Fruit fly (Drosophila melanogaster): ENCODE measurements around the gene lft.

lft gene

DNA sequence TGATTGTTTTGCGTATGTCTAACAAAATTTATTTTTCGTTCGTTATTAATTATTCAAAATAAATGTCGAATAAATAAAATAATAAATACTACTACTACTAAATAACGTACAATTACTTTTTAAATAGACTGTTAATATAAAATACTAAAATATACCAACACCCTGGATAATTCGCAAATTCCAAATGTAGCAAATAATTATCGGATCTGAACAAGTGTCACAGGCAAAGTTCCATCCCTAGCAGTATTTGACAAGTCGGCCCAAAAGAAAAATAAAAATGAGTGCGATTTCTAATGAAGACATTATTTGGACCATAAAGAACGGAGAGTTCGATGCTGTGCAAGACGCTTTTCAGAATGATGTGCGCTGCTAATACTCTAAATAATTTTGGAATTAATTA lies 22.9 kb upstream of the lft start, which contains the start of gene CG31715 (continued):
- TF ChIP-seq chif (GFP tag; optimal IDR thresholded peaks at IDR 0.05) = no peak
- no peak for TF ChIP-seq Taf1 (GFP tag; IDR thresholded peaks at IDR 0.05)
- TF ChIP-seq Fer2 (tag; optimal IDR thresholded peaks at IDR 0.05) = no peak
- TF ChIP-seq gro (GFP tag; optimal IDR thresholded peaks at IDR 0.05) = no peak
- peak; percentile 14 for TF ChIP-seq CG10267 (tag; optimal IDR thresholded peaks at IDR 0.05)
- no peak for TF ChIP-seq emc (GFP tag; optimal IDR thresholded peaks at IDR 0.05)
- TF ChIP-seq Rx (GFP tag; IDR thresholded peaks at IDR 0.05) = no peak
- no peak for TF ChIP-seq Doc2 (GFP tag; IDR thresholded peaks at IDR 0.05)
- TF ChIP-seq H15 (GFP tag; IDR thresholded peaks at IDR 0.05) = no peak
- TF ChIP-seq D19B (GFP tag; optimal IDR thresholded peaks at IDR 0.05) = no peak
- TF ChIP-seq ap (GFP tag; IDR thresholded peaks at IDR 0.05) = no peak
- no peak for TF ChIP-seq ase (GFP tag; IDR thresholded peaks at IDR 0.05)
- no peak for TF ChIP-seq Max (GFP tag; optimal IDR thresholded peaks at IDR 0.05)
- TF ChIP-seq kay (GFP tag; optimal IDR thresholded peaks at IDR 0.05) = no peak
- TF ChIP-seq Spps (tag; optimal IDR thresholded peaks at IDR 0.05) = no peak
- TF ChIP-seq run (tag; optimal IDR thresholded peaks at IDR 0.05) = no peak
- no peak for TF ChIP-seq Ada2b (GFP tag; IDR thresholded peaks at IDR 0.05)
- TF ChIP-seq Fer1 (GFP tag; optimal IDR thresholded peaks at IDR 0.05) = no peak
- no peak for TF ChIP-seq CG4617 (GFP tag; optimal IDR thresholded peaks at IDR 0.05; ENCODE audit: borderline replicate concordance)
- TF ChIP-seq Mrtf (GFP tag; IDR thresholded peaks at IDR 0.05) = no peak
- no peak for TF ChIP-seq CG10321 (GFP tag; IDR thresholded peaks at IDR 0.05)
- no peak for TF ChIP-seq eyg (GFP tag; optimal IDR thresholded peaks at IDR 0.05)
- no peak for TF ChIP-seq CG8765 (GFP tag; IDR thresholded peaks at IDR 0.05)
- TF ChIP-seq CG9215 (GFP tag; IDR thresholded peaks at IDR 0.05) = no peak
- no peak for TF ChIP-seq CG4360 (GFP tag; IDR thresholded peaks at IDR 0.05)
- TF ChIP-seq CG12219 (GFP tag; optimal IDR thresholded peaks at IDR 0.05) = no peak
- TF ChIP-seq Lim3 (GFP tag; IDR thresholded peaks at IDR 0.05) = no peak
- peak; percentile 72 for TF ChIP-seq CG34224 (GFP tag; IDR thresholded peaks at IDR 0.05; ENCODE audit: partially characterized antibody)
- TF ChIP-seq hbn (GFP tag; IDR thresholded peaks at IDR 0.05; ENCODE audit: partially characterized antibody) = peak; percentile 42; the same call in 1 of the 2 replicates
- TF ChIP-seq CG8388 (GFP tag; optimal IDR thresholded peaks at IDR 0.05) = peak; percentile 99
- TF ChIP-seq Hsf (GFP tag; optimal IDR thresholded peaks at IDR 0.05) = no peak
- peak; percentile 16 for TF ChIP-seq CG17829 (tag; optimal IDR thresholded peaks at IDR 0.05)
- no peak for TF ChIP-seq CG12744 (GFP tag; optimal IDR thresholded peaks at IDR 0.05)
- TF ChIP-seq Lhr (GFP tag; optimal IDR thresholded peaks at IDR 0.05) = no peak
- no peak for TF ChIP-seq CG17385 (GFP tag; optimal IDR thresholded peaks at IDR 0.05)
- TF ChIP-seq Chrac-16 (GFP tag; optimal IDR thresholded peaks at IDR 0.05) = no peak
- peak; percentile 35 for TF ChIP-seq CG1603 (tag; optimal IDR thresholded peaks at IDR 0.05)
- TF ChIP-seq CG15269 (tag; optimal IDR thresholded peaks at IDR 0.05) = no peak
- TF ChIP-seq CG11696 (GFP tag; IDR thresholded peaks at IDR 0.05) = no peak
- TF ChIP-seq Optix (GFP tag; IDR thresholded peaks at IDR 0.05) = no peak
- TF ChIP-seq CG6254 (GFP tag; optimal IDR thresholded peaks at IDR 0.05) = no peak

DNA sequence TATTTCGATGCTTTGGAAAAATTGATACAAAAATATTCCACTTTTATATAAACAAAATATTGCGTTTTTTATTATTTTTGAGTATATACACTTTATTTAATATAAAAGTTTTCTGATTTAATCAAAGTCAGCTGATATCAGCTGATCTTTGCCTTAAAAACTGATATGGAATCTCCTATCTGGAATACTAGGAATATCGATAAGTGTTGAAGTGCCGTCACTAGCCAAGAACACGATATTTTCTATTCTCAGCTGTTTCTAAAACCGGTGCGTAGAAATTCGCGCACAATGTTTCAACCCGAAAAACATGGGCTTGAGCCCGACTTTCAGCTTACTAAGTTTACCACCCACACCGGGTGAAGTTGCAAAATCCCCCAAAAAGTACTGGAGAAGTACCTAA lies 21.8 kb upstream of the lft start, which contains the start of gene Sps2:
Gene Sps2 (plus strand): TSS at position 124 of the 400 bp plus-strand sequence.
- TF ChIP-seq fd102C (GFP tag; optimal IDR thresholded peaks at IDR 0.05) = no peak
- TF ChIP-seq CG16813 (GFP tag; IDR thresholded peaks at IDR 0.05; ENCODE audit: partially characterized antibody) = peak; percentile 75
- TF ChIP-seq E2f2 (GFP tag; IDR thresholded peaks at IDR 0.05) = peak; percentile 46; the same call in 1 of the 2 replicates
- peak; percentile 18 for TF ChIP-seq lilli (GFP tag; optimal IDR thresholded peaks at IDR 0.05)
- 0 out of 2 replicates have a peak, but pooled peaks have one; percentile 30 for TF ChIP-seq sob (GFP tag; IDR thresholded peaks at IDR 0.05)
- no peak for TF ChIP-seq CG4820 (GFP tag; optimal IDR thresholded peaks at IDR 0.05)
- no peak for TF ChIP-seq wor (GFP tag; IDR thresholded peaks at IDR 0.05)
- peak; percentile 35 for TF ChIP-seq vvl (GFP tag; IDR thresholded peaks at IDR 0.05)
- peak; percentile 27; the same call in 1 of the 2 replicates for TF ChIP-seq GATAe (GFP tag; conservative IDR thresholded peaks at IDR 0.05)
- TF ChIP-seq grn (GFP tag; optimal IDR thresholded peaks at IDR 0.05) = peak; percentile 94
- peak; percentile 80 for TF ChIP-seq CG34224 (GFP tag; IDR thresholded peaks at IDR 0.05; ENCODE audit: partially characterized antibody)
- TF ChIP-seq dysf (GFP tag; IDR thresholded peaks at IDR 0.05) = no peak
- TF ChIP-seq CG14050 (GFP tag; IDR thresholded peaks at IDR 0.05) = no peak
- TF ChIP-seq YL-1 (GFP tag; optimal IDR thresholded peaks at IDR 0.05) = no peak
- peak; percentile 85 for TF ChIP-seq CG30020 (tag; optimal IDR thresholded peaks at IDR 0.05)

Data from whole organism, embryonic.